Fruit fly (Drosophila melanogaster) whole organism, wandering third instar larva: Measurements from ENCODE around the gene CG14435.

Experiments used
- Abd-B ChIP-seq: fragments of >200 bp; optimal IDR thresholded peaks from 2 replicates; lab custom pipeline; 2017; ENCODE audit warnings: missing biosample characterization, missing genetic modification characterization
- CG32264 ChIP-seq: fragments of 200-800 bp; sonication (Bioruptor generic); optimal IDR thresholded peaks from 2 replicates; lab custom pipeline; 2016; ENCODE audit warnings: missing biosample characterization, missing genetic modification characterization
- CG9705 ChIP-seq: fragments of 200-800 bp; sonication (Bioruptor generic); optimal IDR thresholded peaks from 2 replicates; lab custom pipeline; 2018; ENCODE audit warnings: missing biosample characterization, mild to moderate bottlenecking, missing genetic modification characterization
- CrebA ChIP-seq: fragments of 200-800 bp; sonication (Bioruptor generic); optimal IDR thresholded peaks from 2 replicates; lab custom pipeline; 2016; ENCODE audit warnings: missing biosample characterization, mild to moderate bottlenecking, missing genetic modification characterization, borderline replicate concordance
- Dfd ChIP-seq: fragments of >200 bp; optimal IDR thresholded peaks from 2 replicates; lab custom pipeline; 2017; ENCODE audit warnings: missing biosample characterization, missing genetic modification characterization
- Dif ChIP-seq: fragments of 200-275, 200-300 bp; sonication (Bioruptor generic); optimal IDR thresholded peaks from 2 replicates; lab custom pipeline; 2018; ENCODE audit warnings: missing biosample characterization, missing genetic modification characterization; ENCODE audit not compliant: partially characterized antibody
- GATAd ChIP-seq: sonication (Bioruptor generic); optimal IDR thresholded peaks from 2 replicates; lab custom pipeline; 2016; ENCODE audit warnings: missing biosample characterization, missing genetic modification characterization
- HLH106 ChIP-seq: fragments of 200-800 bp; optimal IDR thresholded peaks from 3 replicates; lab custom pipeline; 2019; ENCODE audit warnings: missing biosample characterization, mild to moderate bottlenecking, missing genetic modification characterization, moderate library complexity
- Hnf4 ChIP-seq: fragments of 200-800 bp; sonication (Bioruptor generic); optimal IDR thresholded peaks from 2 replicates; lab custom pipeline; 2016; ENCODE audit warnings: missing biosample characterization, mild to moderate bottlenecking, missing genetic modification characterization
- Hr78 ChIP-seq: fragments of >200 bp; optimal IDR thresholded peaks from 2 replicates; lab custom pipeline; 2017; ENCODE audit warnings: missing biosample characterization, missing genetic modification characterization
- Hr83 ChIP-seq: fragments of 200-300 bp; sonication (Bioruptor generic); optimal IDR thresholded peaks from 2 replicates; lab custom pipeline; 2016; ENCODE audit warnings: missing biosample characterization, mild to moderate bottlenecking, missing genetic modification characterization, moderate library complexity; ENCODE audit not compliant: poor library complexity, severe bottlenecking
- Jra ChIP-seq: sonication (Bioruptor generic); optimal IDR thresholded peaks from 2 replicates; lab custom pipeline; 2016; ENCODE audit warnings: missing biosample characterization, missing genetic modification characterization
- Mio ChIP-seq: sonication (Bioruptor generic); optimal IDR thresholded peaks from 2 replicates; lab custom pipeline; 2016; ENCODE audit warnings: missing biosample characterization, missing genetic modification characterization
- Myc ChIP-seq: fragments of >200 bp; optimal IDR thresholded peaks from 2 replicates; lab custom pipeline; 2017
- N ChIP-seq: fragments of >200 bp; optimal IDR thresholded peaks from 2 replicates; lab custom pipeline; 2018; ENCODE audit warnings: missing biosample characterization, missing external identifiers, missing genetic modification characterization
- OdsH ChIP-seq: fragments of 200-800 bp; sonication (Bioruptor generic); optimal IDR thresholded peaks from 2 replicates; lab custom pipeline; 2016; ENCODE audit warnings: missing biosample characterization, mild to moderate bottlenecking, missing genetic modification characterization
- Rel ChIP-seq, 2 experiments: fragments of 200-800 bp; sonication (Bioruptor generic) in 1 of 2; optimal IDR thresholded peaks; 2 replicates in 1 of 2; 3 replicates in 1 of 2; lab custom pipeline; 2016 to 2019; ENCODE audit warnings: mild to moderate bottlenecking in 2 of 2, missing biosample characterization in 2 of 2, missing genetic modification characterization in 2 of 2, moderate library complexity in 1 of 2
- Sp1 ChIP-seq: fragments of 200-800 bp; sonication (Bioruptor generic); optimal IDR thresholded peaks from 3 replicates; lab custom pipeline; 2019; ENCODE audit warnings: missing biosample characterization, mild to moderate bottlenecking, missing genetic modification characterization, moderate library complexity
- Vsx2 ChIP-seq: fragments of 200-300, 225-300 bp; sonication (Bioruptor generic); optimal IDR thresholded peaks from 2 replicates; lab custom pipeline; 2018; ENCODE audit warnings: missing biosample characterization, missing genetic modification characterization; ENCODE audit not compliant: partially characterized antibody
- br ChIP-seq: fragments of 200-800 bp; sonication (Bioruptor generic); optimal IDR thresholded peaks from 2 replicates; lab custom pipeline; 2016; ENCODE audit warnings: missing biosample characterization, missing genetic modification characterization
- brk ChIP-seq: fragments of 200-800 bp; sonication (Bioruptor generic); optimal IDR thresholded peaks from 2 replicates; lab custom pipeline; 2016; ENCODE audit warnings: missing biosample characterization, mild to moderate bottlenecking, missing genetic modification characterization
- dl ChIP-seq, 2 experiments: fragments of 175-275, 200-275 bp in 1 of 2; fragments of 200-275 bp in 1 of 2; sonication (Bioruptor generic); optimal IDR thresholded peaks; lab custom pipeline; 2018; ENCODE audit warnings: mild to moderate bottlenecking in 2 of 2, missing biosample characterization in 2 of 2, missing genetic modification characterization in 2 of 2, moderate library complexity in 2 of 2; ENCODE audit not compliant: partially characterized antibody in 2 of 2, insufficient read depth in 1 of 2
- dmrt93B ChIP-seq: fragments of 200-800 bp; sonication (Bioruptor generic); optimal IDR thresholded peaks from 2 replicates; lab custom pipeline; 2018; ENCODE audit warnings: missing biosample characterization, mild to moderate bottlenecking, missing genetic modification characterization
- dsf ChIP-seq: sonication (Bioruptor generic); optimal IDR thresholded peaks from 2 replicates; lab custom pipeline; 2016; ENCODE audit warnings: missing biosample characterization, missing genetic modification characterization, borderline replicate concordance
- ey ChIP-seq: fragments of 200-800 bp; sonication (Bioruptor generic); optimal IDR thresholded peaks from 2 replicates; lab custom pipeline; 2016; ENCODE audit warnings: missing biosample characterization, missing genetic modification characterization
- foxo ChIP-seq, 2 experiments: fragments of 200-800 bp; sonication (Bioruptor generic); optimal IDR thresholded peaks; 2 replicates in 1 of 2; 3 replicates in 1 of 2; lab custom pipeline; 2016 to 2017; ENCODE audit warnings: missing biosample characterization in 2 of 2, missing genetic modification characterization in 2 of 2
- fru ChIP-seq: fragments of 200-800 bp; sonication (Bioruptor generic); optimal IDR thresholded peaks from 3 replicates; lab custom pipeline; 2016; ENCODE audit warnings: missing biosample characterization, mild to moderate bottlenecking, missing genetic modification characterization
- h ChIP-seq: fragments of 200-800 bp; sonication (Bioruptor generic); optimal IDR thresholded peaks from 3 replicates; lab custom pipeline; 2016; ENCODE audit warnings: missing biosample characterization, mild to moderate bottlenecking, missing genetic modification characterization
- jim ChIP-seq: fragments of 175-275, 200-325 bp; sonication (Bioruptor generic); optimal IDR thresholded peaks from 2 replicates; lab custom pipeline; 2016; ENCODE audit warnings: missing biosample characterization, mild to moderate bottlenecking, missing genetic modification characterization
- lola ChIP-seq: fragments of >200 bp; optimal IDR thresholded peaks from 2 replicates; lab custom pipeline; 2017; ENCODE audit warnings: missing biosample characterization, missing genetic modification characterization
- pan ChIP-seq: fragments of >200 bp; optimal IDR thresholded peaks from 2 replicates; lab custom pipeline; 2017
- psq ChIP-seq: fragments of 200-800 bp; sonication (Bioruptor generic); optimal IDR thresholded peaks from 3 replicates; lab custom pipeline; 2017; ENCODE audit warnings: missing biosample characterization, mild to moderate bottlenecking, missing genetic modification characterization, moderate library complexity
- rgr ChIP-seq: fragments of 200-800 bp; sonication (Bioruptor generic); optimal IDR thresholded peaks from 3 replicates; lab custom pipeline; 2016; ENCODE audit warnings: missing biosample characterization, mild to moderate bottlenecking, missing genetic modification characterization
- sage ChIP-seq: fragments of 200-800 bp; sonication (Bioruptor generic); optimal IDR thresholded peaks from 2 replicates; lab custom pipeline; 2016; ENCODE audit warnings: missing biosample characterization, mild to moderate bottlenecking, missing genetic modification characterization
- sv ChIP-seq: fragments of 200-800 bp; sonication (Bioruptor generic); optimal IDR thresholded peaks from 3 replicates; lab custom pipeline; 2016; ENCODE audit warnings: missing biosample characterization, missing genetic modification characterization
- tai ChIP-seq: sonication (Bioruptor generic); optimal IDR thresholded peaks from 2 replicates; lab custom pipeline; 2016; ENCODE audit warnings: missing biosample characterization, missing genetic modification characterization
- usp ChIP-seq: fragments of >200 bp; optimal IDR thresholded peaks from 2 replicates; lab custom pipeline; 2017; ENCODE audit warnings: missing biosample characterization, missing genetic modification characterization
- woc ChIP-seq: sonication (Bioruptor generic); optimal IDR thresholded peaks from 2 replicates; lab custom pipeline; 2016; ENCODE audit warnings: missing biosample characterization, mild to moderate bottlenecking, missing genetic modification characterization

Gene CG14435

dm6 chrX:6857693-6858092 is 14.0 kb upstream of the CG14435 start:
- no peak for TF ChIP-seq dmrt93B (GFP tag; lab: Kevin White, UChicago)
- no peak for TF ChIP-seq psq (GFP tag; lab: Kevin White, UChicago)
- TF ChIP-seq HLH106 (tag; lab: Kevin White, UChicago) = no peak
- TF ChIP-seq h (GFP tag; lab: Kevin White, UChicago) = no peak
- TF ChIP-seq Dfd (GFP tag; lab: Kevin White, UChicago) = no peak
- TF ChIP-seq Hr78 = no peak
- no peak for TF ChIP-seq jim (GFP tag; lab: Kevin White, UChicago)
- TF ChIP-seq dl (GFP tag; optimal IDR thresholded peaks at IDR 0.05; lab: Kevin White, UChicago; ENCODE audit: insufficient read depth in 1 of 2, partially characterized antibody in 2 of 2) = no peak
- TF ChIP-seq Vsx2 (GFP tag; lab: Kevin White, UChicago) = no peak
- no peak for TF ChIP-seq sv (GFP tag; lab: Kevin White, UChicago)
- no peak for TF ChIP-seq CrebA (GFP tag; lab: Kevin White, UChicago)
- no peak for TF ChIP-seq fru (GFP tag; lab: Kevin White, UChicago)
- no peak for TF ChIP-seq CG32264 (GFP tag; lab: Kevin White, UChicago)
- TF ChIP-seq Hr83 (GFP tag; lab: Kevin White, UChicago) = no peak
- TF ChIP-seq Abd-B (GFP tag; lab: Kevin White, UChicago) = no peak

dm6 chrX:6857269-6857668 is 13.5 kb upstream of the CG14435 start:
- TF ChIP-seq jim (GFP tag; lab: Kevin White, UChicago) (no peak), usp (no peak), Dif (GFP tag; lab: Kevin White, UChicago) (no peak), woc (GFP tag; lab: Kevin White, UChicago) (no peak), pan (lab: Kevin White, UChicago) (no peak), sage (no peak), Mio (GFP tag; lab: Kevin White, UChicago) (no peak), rgr (no peak), GATAd (no peak), Vsx2 (GFP tag; lab: Kevin White, UChicago) (no peak)

- TF ChIP-seq sage (no peak), br (GFP tag; lab: Kevin White, UChicago) (peak; percentile 29), Myc (lab: Kevin White, UChicago) (no peak), CrebA (GFP tag; lab: Kevin White, UChicago) (no peak), dmrt93B (GFP tag; lab: Kevin White, UChicago) (peak; percentile 31), Dif (GFP tag; lab: Kevin White, UChicago) (no peak), jim (GFP tag; lab: Kevin White, UChicago) (no peak), GATAd (no peak), tai (GFP tag; lab: Kevin White, UChicago) (no peak), Hnf4 (peak; percentile 30), ey (GFP tag; lab: Kevin White, UChicago) (peak; percentile 54), psq (GFP tag; lab: Kevin White, UChicago) (peak; percentile 25), woc (GFP tag; lab: Kevin White, UChicago) (peak; percentile 11), foxo (GFP tag; optimal IDR thresholded peaks at IDR 0.05; lab: Kevin White, UChicago) (peak in 1 of 2 experiments; percentile 61), Hr83 (GFP tag; lab: Kevin White, UChicago) (no peak), lola (GFP tag; lab: Kevin White, UChicago) (no peak), Hr78 (no peak), dsf (no peak), N (GFP tag; lab: Kevin White, UChicago) (no peak), brk (GFP tag; lab: Kevin White, UChicago) (no peak), fru (GFP tag; lab: Kevin White, UChicago) (peak; percentile 48), OdsH (GFP tag; lab: Kevin White, UChicago) (peak; percentile 25), Jra (GFP tag; lab: Kevin White, UChicago) (no peak), h (GFP tag; lab: Kevin White, UChicago) (peak; percentile 52), pan (lab: Kevin White, UChicago) (no peak), Rel (GFP tag; optimal IDR thresholded peaks at IDR 0.05; lab: Kevin White, UChicago) (no peak), Rel (tag; optimal IDR thresholded peaks at IDR 0.05; lab: Kevin White, UChicago) (peak; percentile 6), Abd-B (GFP tag; lab: Kevin White, UChicago) (no peak), Mio (GFP tag; lab: Kevin White, UChicago) (no peak), dl (GFP tag; optimal IDR thresholded peaks at IDR 0.05; lab: Kevin White, UChicago; ENCODE audit: insufficient read depth in 1 of 2, partially characterized antibody in 2 of 2) (no peak), CG9705 (peak; percentile 40), Sp1 (GFP tag; lab: Kevin White, UChicago) (peak; percentile 62), Dfd (GFP tag; lab: Kevin White, UChicago) (no peak), usp (no peak), CG32264 (GFP tag; lab: Kevin White, UChicago) (peak; percentile 15), HLH106 (tag; lab: Kevin White, UChicago) (peak; percentile 71), sv (GFP tag; lab: Kevin White, UChicago) (no peak), rgr (peak; percentile 38), Vsx2 (GFP tag; lab: Kevin White, UChicago) (no peak)
Observed at dm6 chrX:6856332-6856995, 12.7 kb upstream of the CG14435 start.
